Fruit fly (Drosophila melanogaster): ENCODE data around the gene CG34178.

The CG34178 gene

DNA sequence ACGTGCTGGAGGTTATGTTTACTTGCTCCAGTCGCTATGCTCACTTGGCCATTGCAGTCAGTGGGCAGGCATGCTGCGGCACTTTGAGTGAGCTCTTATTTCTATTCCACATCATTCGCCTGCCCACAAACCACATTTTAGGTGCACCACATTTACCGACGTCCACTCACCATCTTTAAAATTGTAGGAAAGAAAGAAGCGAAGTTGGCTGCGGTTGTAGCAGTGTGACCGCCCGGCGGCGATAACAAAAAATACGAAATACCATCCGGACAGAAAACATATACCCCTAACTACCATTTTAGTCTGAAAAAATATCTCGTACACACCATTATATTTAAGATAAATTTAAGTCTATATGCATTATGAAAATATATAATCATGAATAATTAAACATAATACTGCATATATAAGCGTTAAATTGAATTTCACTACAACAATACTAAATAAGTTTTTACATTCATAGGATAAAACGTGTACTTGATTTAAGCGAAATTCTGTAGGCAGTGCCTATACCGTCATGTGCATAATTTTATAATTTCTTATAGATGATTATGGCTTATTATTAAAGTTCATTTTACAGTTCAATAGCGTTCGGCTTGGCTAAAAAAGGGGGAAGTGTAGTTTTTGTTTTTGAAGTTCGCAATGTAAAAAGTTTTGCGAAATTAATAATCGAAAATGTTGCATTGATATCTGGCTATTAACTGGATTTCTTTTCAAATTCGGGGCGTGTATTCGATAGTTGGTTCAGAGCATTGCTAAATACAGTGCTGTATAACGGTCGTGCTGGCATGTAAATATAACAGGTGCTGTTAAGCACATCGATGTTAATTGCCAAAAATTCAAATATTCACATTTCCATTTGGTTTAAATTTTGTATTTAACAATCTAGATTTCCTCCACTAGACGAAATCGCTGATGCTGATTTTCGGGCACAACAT lies 24.7 kb downstream of the CG34178 start, which contains the start of gene RpL27A (continued):
- no peak for TF ChIP-seq Trl (optimal IDR thresholded peaks at IDR 0.05)
- peak; percentile 86 for TF ChIP-seq Trl (GFP tag; optimal IDR thresholded peaks at IDR 0.05)
- peak; percentile 58 for TF ChIP-seq CG3163 (GFP tag; optimal IDR thresholded peaks at IDR 0.05)
- TF ChIP-seq CG18262 (tag; optimal IDR thresholded peaks at IDR 0.05), result peak; percentile 68
- TF ChIP-seq Ravus (GFP tag; IDR thresholded peaks at IDR 0.05), result no peak
- TF ChIP-seq wek (GFP tag; optimal IDR thresholded peaks at IDR 0.05), result peak; percentile 97
- peak; percentile 47 for TF ChIP-seq CG3995 (GFP tag; optimal IDR thresholded peaks at IDR 0.05)
- peak; percentile 30 for TF ChIP-seq Fer2 (tag; optimal IDR thresholded peaks at IDR 0.05)
- TF ChIP-seq pan (optimal IDR thresholded peaks at IDR 0.05), result no peak
- peak in 1 of 2 experiments; percentile 78 for TF ChIP-seq pan (GFP tag; optimal IDR thresholded peaks at IDR 0.05 in 1 of 2, IDR thresholded peaks at IDR 0.05 in 1 of 2)
- TF ChIP-seq Hsf (GFP tag; optimal IDR thresholded peaks at IDR 0.05), result peak; percentile 69
- TF ChIP-seq sob (GFP tag; IDR thresholded peaks at IDR 0.05), result peak; percentile 83
- no peak for TF ChIP-seq Lim3 (GFP tag; IDR thresholded peaks at IDR 0.05)
- peak; percentile 93 for TF ChIP-seq Hmr (GFP tag; optimal IDR thresholded peaks at IDR 0.05)
- peak; percentile 64 for TF ChIP-seq CG15011 (GFP tag; optimal IDR thresholded peaks at IDR 0.05)
- TF ChIP-seq CG12744 (GFP tag; optimal IDR thresholded peaks at IDR 0.05), result peak; percentile 10
- TF ChIP-seq fd96Cb (tag; optimal IDR thresholded peaks at IDR 0.05), result peak; percentile 38
- TF ChIP-seq CG9876 (GFP tag; optimal IDR thresholded peaks at IDR 0.05), result peak; percentile 77
- TF ChIP-seq hth (optimal IDR thresholded peaks at IDR 0.05), result no peak
- TF ChIP-seq scrt (GFP tag; optimal IDR thresholded peaks at IDR 0.05), result peak; percentile 73
- TF ChIP-seq CG8359 (GFP tag; optimal IDR thresholded peaks at IDR 0.05; ENCODE audit: borderline replicate concordance), result peak; percentile 43
- peak; percentile 91 for TF ChIP-seq phol (tag; optimal IDR thresholded peaks at IDR 0.05)
- TF ChIP-seq CG1647 (GFP tag; optimal IDR thresholded peaks at IDR 0.05), result peak; percentile 60
- peak; percentile 68 for TF ChIP-seq E2f2 (GFP tag; IDR thresholded peaks at IDR 0.05)
- TF ChIP-seq dati (GFP tag; IDR thresholded peaks at IDR 0.05), result peak; percentile 76
- peak; percentile 58 for TF ChIP-seq CG8944 (GFP tag; optimal IDR thresholded peaks at IDR 0.05)
- peak; percentile 73 for TF ChIP-seq bbx (GFP tag; IDR thresholded peaks at IDR 0.05; ENCODE audit: partially characterized antibody)
- peak in 1 of 3 experiments; percentile 46 for TF ChIP-seq Stat92E (GFP tag; optimal IDR thresholded peaks at IDR 0.05)
- TF ChIP-seq ewg (GFP tag; optimal IDR thresholded peaks at IDR 0.05), result peak; percentile 69
- TF ChIP-seq Blimp-1 (GFP tag; optimal IDR thresholded peaks at IDR 0.05), result no peak
- TF ChIP-seq Dip3 (GFP tag; optimal IDR thresholded peaks at IDR 0.05), result peak; percentile 57
- peak; percentile 62 for TF ChIP-seq CG16863 (GFP tag; optimal IDR thresholded peaks at IDR 0.05)
- peak; percentile 86 for TF ChIP-seq CG18619 (GFP tag; optimal IDR thresholded peaks at IDR 0.05)
- 0 out of 3 replicates have a peak, but pooled peaks have one; percentile 68 for TF ChIP-seq C15 (GFP tag; IDR thresholded peaks at IDR 0.05)
- peak; percentile 44; the same call in 1 of the 2 replicates for TF ChIP-seq tna (GFP tag; IDR thresholded peaks at IDR 0.05; ENCODE audit: partially characterized antibody)
- TF ChIP-seq odd (GFP tag; optimal IDR thresholded peaks at IDR 0.05), result peak; percentile 85
- no peak for TF ChIP-seq CG14860 (GFP tag; IDR thresholded peaks at IDR 0.05; ENCODE audit: partially characterized antibody)
- peak; percentile 63 for TF ChIP-seq Nf-YA (GFP tag; IDR thresholded peaks at IDR 0.05)
- TF ChIP-seq Dref (GFP tag; IDR thresholded peaks at IDR 0.05), result peak; percentile 61
- TF ChIP-seq knrl (GFP tag; IDR thresholded peaks at IDR 0.05; ENCODE audit: partially characterized antibody), result peak; percentile 65
- peak; percentile 85 for TF ChIP-seq bcd (GFP tag; optimal IDR thresholded peaks at IDR 0.05)
- TF ChIP-seq gcm (GFP tag; optimal IDR thresholded peaks at IDR 0.05), result peak; percentile 71
- TF ChIP-seq CG12104 (GFP tag; optimal IDR thresholded peaks at IDR 0.05), result peak; percentile 71
- peak; percentile 50 for TF ChIP-seq CG3838 (GFP tag; optimal IDR thresholded peaks at IDR 0.05)
- peak; percentile 83 for TF ChIP-seq CG10267 (tag; optimal IDR thresholded peaks at IDR 0.05)
- no peak for TF ChIP-seq Hr39 (optimal IDR thresholded peaks at IDR 0.05)
- TF ChIP-seq Fer3 (tag; optimal IDR thresholded peaks at IDR 0.05), result peak; percentile 72
- TF ChIP-seq ttk (GFP tag; IDR thresholded peaks at IDR 0.05), result peak; percentile 80
- TF ChIP-seq ems (GFP tag; optimal IDR thresholded peaks at IDR 0.05), result peak; percentile 59
